Fruit fly (Drosophila melanogaster) whole organism, prepupa: ENCODE measurements around the gene Oatp26F.

Experiments used
- CG10669 ChIP-seq: fragments of 200-800 bp; sonication (Bioruptor generic); optimal IDR thresholded peaks from 3 replicates; lab custom pipeline; 2018; ENCODE audit warnings: missing biosample characterization, mild to moderate bottlenecking, missing genetic modification characterization, moderate library complexity
- CG11902 ChIP-seq: fragments of 200-800 bp; sonication (Bioruptor generic); optimal IDR thresholded peaks from 3 replicates; lab custom pipeline; 2016; ENCODE audit warnings: missing biosample characterization, missing genetic modification characterization
- CG6808 ChIP-seq: fragments of 200-800 bp; sonication (Bioruptor generic); optimal IDR thresholded peaks from 3 replicates; lab custom pipeline; 2017; ENCODE audit warnings: missing biosample characterization, missing genetic modification characterization, mild to moderate bottlenecking, moderate library complexity, missing genetic modification reagents
- CG7368 ChIP-seq: fragments of 200-800 bp; sonication (Bioruptor generic); optimal IDR thresholded peaks from 3 replicates; lab custom pipeline; 2016; ENCODE audit warnings: missing biosample characterization, missing genetic modification characterization
- net ChIP-seq: fragments of 200-800 bp; sonication (Bioruptor generic); optimal IDR thresholded peaks from 3 replicates; lab custom pipeline; 2016; ENCODE audit warnings: missing biosample characterization, missing genetic modification characterization
- svp ChIP-seq: fragments of 200-800 bp; sonication (Bioruptor generic); peaks from one replicate; lab custom pipeline; 2016; ENCODE audit warnings: missing biosample characterization, missing genetic modification characterization

dm6 chr2L:6614229-6614935 is 17.8 kb downstream of the Oatp26F start:
- no peak for TF ChIP-seq CG10669 (GFP tag; lab: Kevin White, UChicago)
- peak; percentile 36 for TF ChIP-seq svp (GFP tag; lab: Kevin White, UChicago)
- no peak for TF ChIP-seq CG6808 (GFP tag; lab: Kevin White, UChicago)
- no peak for TF ChIP-seq net (GFP tag; lab: Kevin White, UChicago)
- no peak for TF ChIP-seq CG7368 (GFP tag; lab: Kevin White, UChicago)
- TF ChIP-seq CG11902 (GFP tag; lab: Kevin White, UChicago), result no peak
